Fruit fly (Drosophila melanogaster) whole organism, embryonic: ENCODE measurements around the gene CG31924.

ENCODE experiments used
- Aef1 ChIP-seq: fragments of 200-800 bp; sonication (Bioruptor generic); IDR thresholded peaks from 3 replicates; pipeline ENCODE4 v1.3.6; 2022; ENCODE audit warnings: missing biosample characterization, missing genetic modification characterization
- Atf6 ChIP-seq: fragments of 200-800 bp; sonication (Bioruptor generic); IDR thresholded peaks from 2 replicates; pipeline ENCODE4 v1.3.6; 2022; ENCODE audit warnings: missing biosample characterization, missing genetic modification characterization
- B-H2 ChIP-seq: fragments of 200-800 bp; sonication (Bioruptor generic); optimal IDR thresholded peaks from 2 replicates; lab custom pipeline; 2018; ENCODE audit warnings: missing biosample characterization, mild to moderate bottlenecking, missing genetic modification characterization
- Bdp1 ChIP-seq: fragments of 200-800 bp; sonication (Bioruptor generic); optimal IDR thresholded peaks from 3 replicates; lab custom pipeline; 2016; ENCODE audit warnings: missing biosample characterization, missing genetic modification characterization
- CG10274 ChIP-seq: fragments of 200-800 bp; sonication (Bioruptor generic); optimal IDR thresholded peaks from 3 replicates; lab custom pipeline; 2017; ENCODE audit warnings: missing biosample characterization, mild to moderate bottlenecking, missing genetic modification characterization
- CG11696 ChIP-seq: fragments of 200-800 bp; sonication (Bioruptor generic); IDR thresholded peaks from 2 replicates; pipeline ENCODE4 v1.3.6; 2022; ENCODE audit warnings: missing biosample characterization, missing genetic modification characterization
- CG17802 ChIP-seq: fragments of 200-800 bp; sonication (Bioruptor generic); optimal IDR thresholded peaks from 2 replicates; lab custom pipeline; 2018; ENCODE audit warnings: missing biosample characterization, mild to moderate bottlenecking, missing genetic modification characterization, moderate library complexity
- CG17912 ChIP-seq: fragments of 200-800 bp; sonication (Bioruptor generic); optimal IDR thresholded peaks from 2 replicates; lab custom pipeline; 2018; ENCODE audit warnings: missing biosample characterization, mild to moderate bottlenecking, missing genetic modification characterization
- CG2712 ChIP-seq: fragments of 200-800 bp; optimal IDR thresholded peaks from 3 replicates; lab custom pipeline; 2019; ENCODE audit warnings: missing biosample characterization, mild to moderate bottlenecking, missing genetic modification characterization, moderate library complexity
- CG31224 ChIP-seq: fragments of 200-800 bp; sonication (Bioruptor generic); IDR thresholded peaks from 2 replicates; pipeline ENCODE4 v1.3.6; 2022; ENCODE audit warnings: missing biosample characterization, missing genetic modification characterization
- CG32532 ChIP-seq: fragments of 200-800 bp; sonication (Bioruptor generic); IDR thresholded peaks from 2 replicates; pipeline ENCODE4 v1.3.6; 2022; ENCODE audit warnings: missing biosample characterization, missing genetic modification characterization
- CG33213 ChIP-seq: fragments of 200-800 bp; sonication (Bioruptor generic); optimal IDR thresholded peaks from 3 replicates; lab custom pipeline; 2016; ENCODE audit warnings: missing biosample characterization, missing genetic modification characterization
- CG34224 ChIP-seq: fragments of 200-800 bp; sonication (Bioruptor generic); IDR thresholded peaks from 3 replicates; pipeline ENCODE4 v1.3.6; 2022; ENCODE audit warnings: missing biosample characterization, missing genetic modification characterization; ENCODE audit not compliant: partially characterized antibody
- CG3847 ChIP-seq: fragments of 200-800 bp; sonication (Bioruptor generic); IDR thresholded peaks from 2 replicates; pipeline ENCODE4 v1.3.6; 2022; ENCODE audit warnings: missing biosample characterization, missing genetic modification characterization
- CG4360 ChIP-seq: fragments of 200-800 bp; sonication (Bioruptor generic); IDR thresholded peaks from 2 replicates; pipeline ENCODE4 v1.3.6; 2022; ENCODE audit warnings: missing biosample characterization, missing genetic modification characterization
- CG43689 ChIP-seq: fragments of 200-800 bp; sonication (Bioruptor generic); IDR thresholded peaks from 2 replicates; pipeline ENCODE4 v1.3.6; 2022; ENCODE audit warnings: missing biosample characterization, missing genetic modification characterization
- CG6683 ChIP-seq: fragments of 200-800 bp; sonication (Bioruptor generic); optimal IDR thresholded peaks from 2 replicates; lab custom pipeline; 2017; ENCODE audit warnings: missing biosample characterization, mild to moderate bottlenecking, missing genetic modification characterization, missing genetic modification reagents
- CG7987 ChIP-seq: fragments of 200-800 bp; sonication (Bioruptor generic); optimal IDR thresholded peaks from 2 replicates; lab custom pipeline; 2018; ENCODE audit warnings: missing biosample characterization, mild to moderate bottlenecking, missing genetic modification characterization, moderate library complexity
- CG8765 ChIP-seq: fragments of 200-800 bp; sonication (Bioruptor generic); IDR thresholded peaks from 2 replicates; pipeline ENCODE4 v1.3.6; 2022; ENCODE audit warnings: missing biosample characterization, missing genetic modification characterization
- CG8944 ChIP-seq: fragments of 200-800 bp; sonication (Bioruptor generic); optimal IDR thresholded peaks from 3 replicates; lab custom pipeline; 2016; ENCODE audit warnings: missing biosample characterization, missing genetic modification characterization
- Camta ChIP-seq: fragments of 200-800 bp; sonication (Bioruptor generic); optimal IDR thresholded peaks from 2 replicates; lab custom pipeline; 2016; ENCODE audit warnings: missing biosample characterization, missing genetic modification characterization
- Chrac-16 ChIP-seq: fragments of 200-800 bp; sonication (Bioruptor generic); optimal IDR thresholded peaks from 3 replicates; lab custom pipeline; 2016; ENCODE audit warnings: missing biosample characterization, missing genetic modification characterization
- Doc3 ChIP-seq: fragments of 200-800 bp; sonication (Bioruptor generic); IDR thresholded peaks from 3 replicates; pipeline ENCODE4 v1.3.6; 2022; ENCODE audit warnings: missing biosample characterization, missing genetic modification characterization; ENCODE audit not compliant: partially characterized antibody
- Fer2 ChIP-seq: fragments of 200-800 bp; sonication (Bioruptor generic); optimal IDR thresholded peaks from 2 replicates; lab custom pipeline; 2018; ENCODE audit warnings: missing biosample characterization, mild to moderate bottlenecking, missing genetic modification characterization, moderate library complexity
- Hand ChIP-seq: fragments of 200-800 bp; sonication (Bioruptor generic); optimal IDR thresholded peaks from 2 replicates; lab custom pipeline; 2017; ENCODE audit warnings: mild to moderate bottlenecking, missing biosample characterization, missing genetic modification reagents, missing genetic modification characterization
- Hsf ChIP-seq: fragments of 200-800 bp; sonication (Bioruptor generic); optimal IDR thresholded peaks from 3 replicates; lab custom pipeline; 2016; ENCODE audit warnings: missing biosample characterization, missing genetic modification characterization
- Lpt ChIP-seq: fragments of >200 bp; optimal IDR thresholded peaks from 2 replicates; lab custom pipeline; 2018; ENCODE audit warnings: missing biosample characterization, missing genetic modification characterization
- NfI ChIP-seq: fragments of 200-800 bp; sonication (Bioruptor generic); optimal IDR thresholded peaks from 3 replicates; lab custom pipeline; 2018; ENCODE audit warnings: missing biosample characterization, mild to moderate bottlenecking, missing genetic modification characterization, moderate library complexity
- Optix ChIP-seq: fragments of 200-800 bp; sonication (Bioruptor generic); IDR thresholded peaks from 3 replicates; pipeline ENCODE4 v1.3.6; 2022; ENCODE audit warnings: missing biosample characterization, missing genetic modification characterization
- Ravus ChIP-seq: fragments of 200-800 bp; sonication (Bioruptor generic); IDR thresholded peaks from 2 replicates; pipeline ENCODE4 v1.3.6; 2022; ENCODE audit warnings: missing biosample characterization, missing genetic modification characterization
- Vsx1 ChIP-seq: fragments of 200-800 bp; sonication (Bioruptor generic); optimal IDR thresholded peaks from 2 replicates; lab custom pipeline; 2017; ENCODE audit warnings: missing biosample characterization, mild to moderate bottlenecking, missing genetic modification characterization, missing genetic modification reagents
- br ChIP-seq: fragments of >200 bp; optimal IDR thresholded peaks from 2 replicates; lab custom pipeline; 2017
- chif ChIP-seq, 2 experiments: fragments of 200-800 bp; sonication (Bioruptor generic); optimal IDR thresholded peaks; 3 replicates each; lab custom pipeline; 2016; ENCODE audit warnings: missing biosample characterization in 2 of 2, missing genetic modification characterization in 2 of 2
- chn ChIP-seq: fragments of 200-800 bp; sonication (Bioruptor generic); optimal IDR thresholded peaks from 2 replicates; lab custom pipeline; 2016; ENCODE audit warnings: missing biosample characterization, missing genetic modification characterization
- danr ChIP-seq: fragments of 200-800 bp; sonication (Bioruptor generic); IDR thresholded peaks from 2 replicates; pipeline ENCODE4 v1.3.6; 2022; ENCODE audit warnings: missing biosample characterization, missing genetic modification characterization
- dati ChIP-seq: fragments of 200-800 bp; sonication (Bioruptor generic); IDR thresholded peaks from 2 replicates; pipeline ENCODE4 v1.3.6; 2022; ENCODE audit warnings: missing biosample characterization, missing genetic modification characterization
- ewg ChIP-seq: fragments of 200-800 bp; sonication (Bioruptor generic); optimal IDR thresholded peaks from 3 replicates; lab custom pipeline; 2017; ENCODE audit warnings: mild to moderate bottlenecking, missing biosample characterization, missing genetic modification reagents, missing genetic modification characterization
- jumu ChIP-seq: fragments of 200-800 bp; sonication (Bioruptor generic); optimal IDR thresholded peaks from 3 replicates; lab custom pipeline; 2016; ENCODE audit warnings: missing biosample characterization, missing genetic modification characterization
- knrl ChIP-seq: fragments of 200-800 bp; sonication (Bioruptor generic); IDR thresholded peaks from 3 replicates; pipeline ENCODE4 v1.3.6; 2022; ENCODE audit warnings: missing biosample characterization, missing genetic modification characterization; ENCODE audit not compliant: partially characterized antibody
- lmd ChIP-seq: fragments of 200-800 bp; sonication (Bioruptor generic); IDR thresholded peaks from 2 replicates; pipeline ENCODE4 v1.3.6; 2022; ENCODE audit warnings: missing biosample characterization, missing genetic modification characterization
- maf-S ChIP-seq: fragments of 200-800 bp; sonication (Bioruptor generic); optimal IDR thresholded peaks from 2 replicates; lab custom pipeline; 2016; ENCODE audit warnings: missing biosample characterization, missing genetic modification characterization
- nmo ChIP-seq: fragments of 200-800 bp; sonication (Bioruptor generic); optimal IDR thresholded peaks from 2 replicates; lab custom pipeline; 2018; ENCODE audit warnings: missing biosample characterization, mild to moderate bottlenecking, missing genetic modification characterization, moderate library complexity
- repo ChIP-seq: fragments of 200-800 bp; sonication (Bioruptor generic); optimal IDR thresholded peaks from 2 replicates; lab custom pipeline; 2016; ENCODE audit warnings: missing biosample characterization, missing genetic modification characterization
- schlank ChIP-seq: fragments of 200-800 bp; sonication (Bioruptor generic); optimal IDR thresholded peaks from 2 replicates; lab custom pipeline; 2018; ENCODE audit warnings: missing biosample characterization, mild to moderate bottlenecking, missing genetic modification characterization
- scrt ChIP-seq: fragments of 200-800 bp; sonication (Bioruptor generic); optimal IDR thresholded peaks from 2 replicates; lab custom pipeline; 2018; ENCODE audit warnings: missing biosample characterization, mild to moderate bottlenecking, missing genetic modification characterization, moderate library complexity
- sd ChIP-seq: fragments of 200-800 bp; sonication (Bioruptor generic); optimal IDR thresholded peaks from 3 replicates; lab custom pipeline; 2018; ENCODE audit warnings: missing biosample characterization, mild to moderate bottlenecking, missing genetic modification characterization, moderate library complexity
- slbo ChIP-seq: fragments of 200-800 bp; sonication (Bioruptor generic); IDR thresholded peaks from 2 replicates; pipeline ENCODE4 v1.3.6; 2022; ENCODE audit warnings: missing biosample characterization, missing genetic modification characterization
- sob ChIP-seq: fragments of 200-800 bp; sonication (Bioruptor generic); IDR thresholded peaks from 2 replicates; pipeline ENCODE4 v1.3.6; 2022; ENCODE audit warnings: missing biosample characterization, missing genetic modification characterization
- ssp ChIP-seq: fragments of 200-800 bp; sonication (Bioruptor generic); IDR thresholded peaks from 2 replicates; pipeline ENCODE4 v1.3.6; 2022; ENCODE audit warnings: missing biosample characterization, missing genetic modification characterization
- usp ChIP-seq: fragments of >200 bp; optimal IDR thresholded peaks from 2 replicates; lab custom pipeline; 2017; ENCODE audit warnings: missing biosample characterization, missing genetic modification characterization

Gene CG31924

dm6 chr2L:1361771-1362632 lies 7.3 kb upstream of the CG31924 start, which contains the start of gene NLaz (continued):
- TF ChIP-seq CG8765 (GFP tag; lab: Robert Waterston, UW) (no peak), sd (no peak), CG33213 (peak; percentile 51), Hand (GFP tag; lab: Kevin White, UChicago) (no peak), usp (no peak), CG6683 (GFP tag; lab: Kevin White, UChicago) (no peak), ewg (peak; percentile 42), NfI (GFP tag; lab: Kevin White, UChicago) (peak; percentile 82), Bdp1 (no peak), lmd (GFP tag; lab: Robert Waterston, UW) (peak; percentile 78; the same call in 1 of the 2 replicates), jumu (GFP tag; lab: Kevin White, UChicago) (no peak), scrt (GFP tag; lab: Kevin White, UChicago) (peak; percentile 2), dati (no peak), Hsf (GFP tag; lab: Kevin White, UChicago) (no peak), knrl (GFP tag; lab: Robert Waterston, UW) (no peak), CG2712 (tag; lab: Kevin White, UChicago) (no peak), CG43689 (GFP tag; lab: Robert Waterston, UW) (no peak), CG31224 (GFP tag; lab: Robert Waterston, UW) (no peak), slbo (GFP tag; lab: Robert Waterston, UW) (peak; percentile 55), Optix (GFP tag; lab: Robert Waterston, UW) (no peak), Camta (GFP tag; lab: Kevin White, UChicago) (no peak), CG10274 (GFP tag; lab: Kevin White, UChicago) (no peak), CG4360 (GFP tag; lab: Robert Waterston, UW) (no peak), CG17912 (GFP tag; lab: Kevin White, UChicago) (no peak), Vsx1 (GFP tag; lab: Kevin White, UChicago) (no peak), CG3847 (GFP tag; lab: Robert Waterston, UW) (peak; percentile 53), schlank (no peak), sob (GFP tag; lab: Robert Waterston, UW) (peak; percentile 46; the same call in 1 of the 2 replicates), maf-S (GFP tag; lab: Kevin White, UChicago) (peak; percentile 25), chif (GFP tag; optimal IDR thresholded peaks at IDR 0.05; lab: Kevin White, UChicago) (peak in 1 of 2 experiments; percentile 27), Ravus (GFP tag; lab: Robert Waterston, UW) (no peak), CG8944 (GFP tag; lab: Kevin White, UChicago) (no peak), CG34224 (GFP tag; lab: Robert Waterston, UW) (no peak), B-H2 (peak; percentile 4), repo (GFP tag; lab: Kevin White, UChicago) (no peak), ssp (GFP tag; lab: Robert Waterston, UW) (peak; percentile 38; the same call in 1 of the 2 replicates), Lpt (GFP tag; lab: Kevin White, UChicago) (no peak), CG11696 (GFP tag; lab: Robert Waterston, UW) (no peak), Doc3 (GFP tag; lab: Robert Waterston, UW) (no peak), chn (GFP tag; lab: Kevin White, UChicago) (no peak), CG17802 (tag; lab: Kevin White, UChicago) (no peak), Fer2 (no peak), CG32532 (peak; percentile 62; the same call in 1 of the 2 replicates), br (no peak), nmo (GFP tag; lab: Kevin White, UChicago) (peak; percentile 43), danr (no peak), Chrac-16 (no peak), Aef1 (GFP tag; lab: Robert Waterston, UW) (peak; percentile 52; the same call in 1 of the 3 replicates), Atf6 (GFP tag; lab: Robert Waterston, UW) (no peak), CG7987 (GFP tag; lab: Kevin White, UChicago) (no peak)
